Fruit fly (Drosophila melanogaster): Measurements from ENCODE around the gene trx.

Gene trx

DNA sequence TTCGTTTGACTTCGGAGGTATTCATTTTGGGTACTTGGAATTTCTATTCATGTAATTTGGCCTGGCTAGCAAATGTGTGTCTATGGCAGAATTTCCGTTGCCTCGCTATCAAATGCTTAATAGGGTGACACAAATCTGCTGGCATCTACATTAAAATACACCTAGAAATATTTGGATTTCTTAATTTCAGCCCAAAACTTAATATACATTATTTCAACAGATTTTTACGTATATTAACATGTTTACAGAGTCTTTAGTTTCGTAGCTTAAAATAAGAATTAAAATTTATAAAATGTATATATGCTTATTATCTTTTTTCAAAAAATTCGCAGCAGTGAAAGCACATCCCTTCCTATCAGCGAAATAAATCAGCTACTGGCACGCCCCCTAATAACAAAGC is 57.7 kb downstream of the trx start, which contains the start of gene CG9624:
Gene CG9624, minus strand, starts transcription at position 101 of the 400 bp plus-strand sequence.
- TF ChIP-seq CG10348 (GFP tag; IDR thresholded peaks at IDR 0.05) (no peak), CG8159 (tag; optimal IDR thresholded peaks at IDR 0.05) (no peak), fd96Ca (GFP tag; IDR thresholded peaks at IDR 0.05) (no peak), Snoo (tag; optimal IDR thresholded peaks at IDR 0.05) (no peak), Pif1B (GFP tag; optimal IDR thresholded peaks at IDR 0.05) (no peak), CG17806 (tag; optimal IDR thresholded peaks at IDR 0.05) (no peak)

DNA sequence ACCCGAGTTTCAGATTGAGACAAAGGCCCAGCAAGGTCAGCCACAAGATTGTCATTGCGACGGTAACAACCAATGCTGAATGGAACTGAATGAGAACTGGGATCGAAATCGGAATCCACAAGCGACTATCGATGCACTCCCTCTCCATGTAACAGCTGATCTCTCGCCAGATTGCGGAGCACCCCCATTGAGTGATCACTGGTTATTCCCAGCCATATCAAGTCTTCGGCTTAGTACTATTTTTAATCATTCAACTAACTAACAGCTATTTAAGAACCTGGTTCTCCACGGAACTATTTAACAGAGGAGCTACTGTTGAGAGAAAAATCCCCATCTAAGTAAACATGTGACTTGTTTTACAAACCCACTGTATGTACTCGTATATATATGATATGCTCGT is 60.0 kb downstream of the trx start, which contains the start of gene CG9631:
Gene CG9631, minus strand, starts transcription at position 101 of the 400 bp plus-strand sequence.
- TF ChIP-seq CG32121 (GFP tag; IDR thresholded peaks at IDR 0.05), result no peak

DNA sequence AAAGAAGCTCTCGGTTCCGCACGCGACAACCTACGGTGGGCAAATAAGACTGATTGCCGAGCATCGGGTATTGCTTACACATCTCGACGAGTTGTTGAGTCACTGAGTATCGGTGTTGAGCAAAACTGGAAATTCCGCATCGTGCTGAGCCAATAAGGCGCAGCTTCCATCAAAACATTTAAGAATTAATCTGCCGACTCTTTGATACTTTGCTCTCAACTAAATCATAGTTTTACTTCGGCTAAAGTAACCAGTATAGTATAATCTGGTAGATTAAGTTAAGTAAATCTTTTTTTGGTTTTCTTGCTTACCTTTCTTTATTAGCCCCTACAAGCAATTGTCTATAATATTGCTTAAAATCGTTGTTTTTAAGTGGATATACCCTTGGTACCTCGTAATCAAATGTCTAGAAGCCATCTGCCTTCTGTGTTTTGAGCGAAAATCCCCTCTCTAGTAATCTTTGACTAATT is 62.6 kb downstream of the trx start, which contains the start of gene Sp212:
Gene Sp212, minus strand, starts transcription at position 51 of the 470 bp plus-strand sequence.
- TF ChIP-seq CG8301 (tag; optimal IDR thresholded peaks at IDR 0.05) (peak; percentile 45), gl (tag; optimal IDR thresholded peaks at IDR 0.05) (no peak), CG9948 (tag; optimal IDR thresholded peaks at IDR 0.05) (no peak), CG8159 (tag; optimal IDR thresholded peaks at IDR 0.05) (peak; percentile 40), CG12605 (GFP tag; IDR thresholded peaks at IDR 0.05) (no peak), rn (GFP tag; IDR thresholded peaks at IDR 0.05) (no peak), CG13204 (GFP tag; optimal IDR thresholded peaks at IDR 0.05) (no peak), fd96Ca (GFP tag; IDR thresholded peaks at IDR 0.05) (no peak), CG4496 (GFP tag; IDR thresholded peaks at IDR 0.05) (no peak), CG15710 (tag; optimal IDR thresholded peaks at IDR 0.05) (no peak), Pif1A (GFP tag; optimal IDR thresholded peaks at IDR 0.05) (no peak), CG32121 (GFP tag; IDR thresholded peaks at IDR 0.05) (no peak), CG34367 (tag; optimal IDR thresholded peaks at IDR 0.05) (no peak), Pif1B (GFP tag; optimal IDR thresholded peaks at IDR 0.05) (no peak), Snoo (tag; optimal IDR thresholded peaks at IDR 0.05) (no peak), CG17806 (tag; optimal IDR thresholded peaks at IDR 0.05) (no peak), CG14655 (GFP tag; optimal IDR thresholded peaks at IDR 0.05) (peak; percentile 52), Ets98B (GFP tag; IDR thresholded peaks at IDR 0.05) (no peak), D1 (tag; optimal IDR thresholded peaks at IDR 0.05) (no peak), CG10348 (GFP tag; IDR thresholded peaks at IDR 0.05) (no peak), EcR (GFP tag; optimal IDR thresholded peaks at IDR 0.05) (no peak)

dm6 chr3R:14221484-14221883 is 65.2 kb downstream of the trx start, which contains the start of gene CG33109:
Gene CG33109 (minus strand): TSS chr3R:14221584.
- TF ChIP-seq CG14655 (GFP tag; optimal IDR thresholded peaks at IDR 0.05) (no peak), CG34367 (tag; optimal IDR thresholded peaks at IDR 0.05) (no peak), D1 (tag; optimal IDR thresholded peaks at IDR 0.05) (no peak), rn (GFP tag; IDR thresholded peaks at IDR 0.05) (no peak), Pif1B (GFP tag; optimal IDR thresholded peaks at IDR 0.05) (no peak), CG32121 (GFP tag; IDR thresholded peaks at IDR 0.05) (no peak), Snoo (tag; optimal IDR thresholded peaks at IDR 0.05) (no peak), CG10348 (GFP tag; IDR thresholded peaks at IDR 0.05) (no peak), CG13204 (GFP tag; optimal IDR thresholded peaks at IDR 0.05) (no peak), Pif1A (GFP tag; optimal IDR thresholded peaks at IDR 0.05) (no peak), CG8159 (tag; optimal IDR thresholded peaks at IDR 0.05) (no peak), CG15710 (tag; optimal IDR thresholded peaks at IDR 0.05) (no peak), fd96Ca (GFP tag; IDR thresholded peaks at IDR 0.05) (no peak), CG12605 (GFP tag; IDR thresholded peaks at IDR 0.05) (no peak), CG17806 (tag; optimal IDR thresholded peaks at IDR 0.05) (no peak), CG4496 (GFP tag; IDR thresholded peaks at IDR 0.05) (no peak), CG8301 (tag; optimal IDR thresholded peaks at IDR 0.05) (no peak), EcR (GFP tag; optimal IDR thresholded peaks at IDR 0.05) (no peak), gl (tag; optimal IDR thresholded peaks at IDR 0.05) (no peak)

dm6 chr3R:14220105-14220504 is 66.6 kb downstream of the trx start, which contains the start of gene CG31326:
Gene CG31326 (minus strand): TSS chr3R:14220205.
- TF ChIP-seq CG8159 (tag; optimal IDR thresholded peaks at IDR 0.05), result no peak
- no peak for TF ChIP-seq D1 (tag; optimal IDR thresholded peaks at IDR 0.05)
- no peak for TF ChIP-seq CG10348 (GFP tag; IDR thresholded peaks at IDR 0.05)
- no peak for TF ChIP-seq CG9948 (tag; optimal IDR thresholded peaks at IDR 0.05)

DNA sequence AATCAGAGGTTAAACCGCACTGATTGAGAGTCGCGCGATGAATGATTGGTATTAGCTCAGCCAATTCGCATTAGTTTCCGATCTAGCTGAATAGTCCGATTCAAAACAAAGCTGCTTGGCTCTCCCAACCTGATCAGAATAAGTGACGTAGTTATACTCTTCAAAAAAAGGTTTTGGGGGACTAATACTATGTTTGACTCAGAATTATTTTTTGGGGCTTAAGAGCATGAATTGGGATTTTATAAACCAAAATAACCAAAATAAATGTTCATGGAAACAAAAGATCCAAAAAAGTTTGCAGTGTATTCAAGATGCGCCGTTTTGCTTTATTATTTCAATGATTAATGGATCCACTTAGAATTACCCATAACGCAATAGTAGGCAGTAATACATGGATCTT is 68.9 kb downstream of the trx start, which contains the start of gene CG9649:
Gene CG9649, minus strand, starts transcription at position 44 of the 400 bp plus-strand sequence.
- TF ChIP-seq CG4496 (GFP tag; IDR thresholded peaks at IDR 0.05), result peak; percentile 63; the same call in 1 of the 3 replicates
- no peak for TF ChIP-seq CG9948 (tag; optimal IDR thresholded peaks at IDR 0.05)
- peak; percentile 46; the same call in 1 of the 3 replicates for TF ChIP-seq fd96Ca (GFP tag; IDR thresholded peaks at IDR 0.05)
- no peak for TF ChIP-seq Pif1A (GFP tag; optimal IDR thresholded peaks at IDR 0.05)
- TF ChIP-seq EcR (GFP tag; optimal IDR thresholded peaks at IDR 0.05), result no peak
- peak; percentile 39; the same call in 1 of the 2 replicates for TF ChIP-seq CG32121 (GFP tag; IDR thresholded peaks at IDR 0.05)
- TF ChIP-seq CG15710 (tag; optimal IDR thresholded peaks at IDR 0.05), result no peak
- no peak for TF ChIP-seq gl (tag; optimal IDR thresholded peaks at IDR 0.05)
- TF ChIP-seq CG17806 (tag; optimal IDR thresholded peaks at IDR 0.05), result no peak
- no peak for TF ChIP-seq Snoo (tag; optimal IDR thresholded peaks at IDR 0.05)
- no peak for TF ChIP-seq CG10348 (GFP tag; IDR thresholded peaks at IDR 0.05)
- no peak for TF ChIP-seq CG14655 (GFP tag; optimal IDR thresholded peaks at IDR 0.05)
- no peak for TF ChIP-seq rn (GFP tag; IDR thresholded peaks at IDR 0.05)
- TF ChIP-seq CG8159 (tag; optimal IDR thresholded peaks at IDR 0.05), result no peak
- no peak for TF ChIP-seq CG8301 (tag; optimal IDR thresholded peaks at IDR 0.05)
- TF ChIP-seq CG34367 (tag; optimal IDR thresholded peaks at IDR 0.05), result no peak
- TF ChIP-seq Pif1B (GFP tag; optimal IDR thresholded peaks at IDR 0.05), result no peak
- TF ChIP-seq CG12605 (GFP tag; IDR thresholded peaks at IDR 0.05), result no peak
- no peak for TF ChIP-seq CG13204 (GFP tag; optimal IDR thresholded peaks at IDR 0.05)
- no peak for TF ChIP-seq D1 (tag; optimal IDR thresholded peaks at IDR 0.05)
- TF ChIP-seq Ets98B (GFP tag; IDR thresholded peaks at IDR 0.05), result peak; percentile 32; the same call in 1 of the 2 replicates
